Worm (Caenorhabditis elegans): Measurements from ENCODE around the gene F39G3.5.
A peak's percentile ranks its signal among the peaks of the same experiment; 100 is the strongest.

- TF ChIP-seq him-1 (tag; optimal IDR thresholded peaks at IDR 0.05), result peak; percentile 11
- peak; percentile 58 for TF ChIP-seq W03F9.2 (tag; optimal IDR thresholded peaks at IDR 0.05)
Observed at ce11 chrV:4731154-4731961, 8.9 kb downstream of the F39G3.5 start, which contains the start of gene F39G3.3.
